Worm (Caenorhabditis elegans) whole organism, young adult: Measurements from ENCODE around the gene ZK994.6.

ENCODE experiments used
- D2030.7 ChIP-seq: fragments of 200-800 bp; sonication (Bioruptor generic); IDR thresholded peaks from 2 replicates; pipeline ENCODE4 v1.3.6; 2022; ENCODE audit warnings: missing genetic modification reagents, missing genetic modification characterization, missing compliant biosample characterization
- F33H1.4 ChIP-seq: fragments of 200-800 bp; sonication (Bioruptor generic); IDR thresholded peaks from 2 replicates; pipeline ENCODE4 v1.3.6; 2022; ENCODE audit warnings: missing genetic modification reagents, missing genetic modification characterization, missing compliant biosample characterization
- F52B5.7 ChIP-seq: sonication (generic microtip); optimal IDR thresholded peaks from 2 replicates; lab custom pipeline; 2016; ENCODE audit warnings: mild to moderate bottlenecking, missing genetic modification characterization, missing compliant biosample characterization
- K12H6.12 ChIP-seq: fragments of 200-800 bp; sonication (Bioruptor generic); optimal IDR thresholded peaks from 2 replicates; lab custom pipeline; 2018; ENCODE audit warnings: mild to moderate bottlenecking, missing genetic modification characterization, missing compliant biosample characterization
- Y67H2A.10 ChIP-seq: fragments of 200-800 bp; sonication (Bioruptor generic); conservative IDR thresholded peaks from 2 replicates; pipeline ENCODE4 v1.3.6; 2022; ENCODE audit warnings: missing genetic modification reagents, missing genetic modification characterization, missing compliant biosample characterization
- atf-7 ChIP-seq: sonication (generic microtip); optimal IDR thresholded peaks from 2 replicates; lab custom pipeline; 2017; ENCODE audit warnings: mild to moderate bottlenecking, missing genetic modification characterization, missing compliant biosample characterization
- athp-1 ChIP-seq: sonication (generic microtip); optimal IDR thresholded peaks from 2 replicates; lab custom pipeline; 2017; ENCODE audit warnings: mild to moderate bottlenecking, missing genetic modification characterization, missing compliant biosample characterization
- ceh-27 ChIP-seq: fragments of 200-800 bp; sonication (Bioruptor generic); optimal IDR thresholded peaks from 2 replicates; lab custom pipeline; 2018; ENCODE audit warnings: mild to moderate bottlenecking, missing genetic modification characterization, moderate library complexity, missing compliant biosample characterization
- ceh-58 ChIP-seq: fragments of 200-800 bp; sonication (Bioruptor generic); IDR thresholded peaks from 2 replicates; pipeline ENCODE4 v1.3.6; 2022; ENCODE audit warnings: missing genetic modification characterization, missing compliant biosample characterization
- die-1 ChIP-seq: sonication (generic microtip); optimal IDR thresholded peaks from 2 replicates; lab custom pipeline; 2016; ENCODE audit warnings: missing genotype, mild to moderate bottlenecking, missing genetic modification characterization, missing compliant biosample characterization
- dox-1 ChIP-seq: fragments of 200-800 bp; sonication (Bioruptor generic); IDR thresholded peaks from 2 replicates; pipeline ENCODE4 v1.3.6; 2022; ENCODE audit warnings: missing genetic modification reagents, missing genetic modification characterization, missing compliant biosample characterization
- dpff-1 ChIP-seq: sonication (generic microtip); optimal IDR thresholded peaks from 2 replicates; lab custom pipeline; 2017; ENCODE audit warnings: mild to moderate bottlenecking, missing genetic modification characterization, missing compliant biosample characterization
- efl-1 ChIP-seq: fragments of 150-350 bp; optimal IDR thresholded peaks from 2 replicates; lab custom pipeline; 2014; ENCODE audit warnings: missing biosample characterization, missing genetic modification reagents, missing genetic modification characterization
- him-1 ChIP-seq: sonication (generic microtip); optimal IDR thresholded peaks from 2 replicates; lab custom pipeline; 2016; ENCODE audit warnings: missing genotype, missing genetic modification reagents, missing genetic modification characterization, missing compliant biosample characterization
- hmg-1.2 ChIP-seq: fragments of 200-800 bp; sonication (Bioruptor generic); IDR thresholded peaks from 2 replicates; pipeline ENCODE4 v1.3.6; 2022; ENCODE audit warnings: missing genetic modification reagents, missing genetic modification characterization, missing compliant biosample characterization
- let-607 ChIP-seq, 2 experiments: fragments of 200-800 bp in 1 of 2; sonication (Bioruptor generic) in 1 of 2; sonication (generic microtip) in 1 of 2; optimal IDR thresholded peaks; 2 replicates each; lab custom pipeline; 2016 to 2018; ENCODE audit warnings: mild to moderate bottlenecking in 2 of 2, missing compliant biosample characterization in 2 of 2, missing genetic modification characterization in 2 of 2, moderate library complexity in 2 of 2, missing genotype in 1 of 2
- lin-35 ChIP-seq, 3 experiments: fragments of 150-350 bp in 2 of 3; sonication (generic microtip) in 1 of 3; optimal IDR thresholded peaks; 2 replicates each; lab custom pipeline; 2014 to 2018; ENCODE audit warnings: missing biosample characterization in 3 of 3, missing genetic modification characterization in 3 of 3, missing genetic modification reagents in 3 of 3
- lin-54 ChIP-seq: fragments of 200-800 bp; sonication (Bioruptor generic); optimal IDR thresholded peaks from 2 replicates; lab custom pipeline; 2018; ENCODE audit warnings: mild to moderate bottlenecking, missing genetic modification characterization, missing compliant biosample characterization
- lsl-1 ChIP-seq: fragments of 200-800 bp; sonication (Bioruptor generic); optimal IDR thresholded peaks from 2 replicates; lab custom pipeline; 2018; ENCODE audit warnings: mild to moderate bottlenecking, missing genetic modification characterization, moderate library complexity, missing compliant biosample characterization
- madf-3 ChIP-seq: fragments of 200-800 bp; sonication (Bioruptor generic); IDR thresholded peaks from 2 replicates; pipeline ENCODE4 v1.3.6; 2022; ENCODE audit warnings: missing genetic modification reagents, missing genetic modification characterization, missing compliant biosample characterization
- madf-6 ChIP-seq: fragments of 200-800 bp; sonication (Bioruptor generic); IDR thresholded peaks from 2 replicates; pipeline ENCODE4 v1.3.6; 2022; ENCODE audit warnings: missing genetic modification reagents, missing genetic modification characterization, missing compliant biosample characterization
- madf-8 ChIP-seq: fragments of 200-800 bp; sonication (Bioruptor generic); conservative IDR thresholded peaks from 2 replicates; pipeline ENCODE4 v1.3.6; 2022; ENCODE audit warnings: missing genetic modification reagents, missing genetic modification characterization, missing compliant biosample characterization
- mcd-1 ChIP-seq: fragments of 200-800 bp; sonication (Bioruptor generic); IDR thresholded peaks from 2 replicates; pipeline ENCODE4 v1.3.6; 2022; ENCODE audit warnings: missing genetic modification reagents, missing genetic modification characterization, missing compliant biosample characterization
- mel-28 ChIP-seq: sonication (generic microtip); optimal IDR thresholded peaks from 2 replicates; lab custom pipeline; 2016; ENCODE audit warnings: borderline replicate concordance, mild to moderate bottlenecking, missing genetic modification characterization, missing compliant biosample characterization
- nhr-27 ChIP-seq: fragments of 200-800 bp; sonication (Bioruptor generic); optimal IDR thresholded peaks from 2 replicates; lab custom pipeline; 2018; ENCODE audit warnings: mild to moderate bottlenecking, missing genetic modification characterization, moderate library complexity, missing compliant biosample characterization
- pbrm-1 ChIP-seq: fragments of 200-800 bp; sonication (Bioruptor generic); IDR thresholded peaks from 2 replicates; pipeline ENCODE4 v1.3.6; 2022; ENCODE audit warnings: missing genetic modification reagents, missing genetic modification characterization, missing compliant biosample characterization
- rec-8 ChIP-seq, 2 experiments: sonication (generic microtip); optimal IDR thresholded peaks; 2 replicates each; lab custom pipeline; 2016; ENCODE audit warnings: mild to moderate bottlenecking in 2 of 2, missing genetic modification characterization in 2 of 2, missing genetic modification reagents in 2 of 2, missing genotype in 2 of 2, missing biosample characterization in 1 of 2, missing compliant biosample characterization in 1 of 2, moderate library complexity in 1 of 2
- sea-2 ChIP-seq: fragments of 200-800 bp; sonication (Bioruptor generic); IDR thresholded peaks from 2 replicates; pipeline ENCODE4 v1.3.6; 2022; ENCODE audit warnings: missing genetic modification characterization, missing compliant biosample characterization
- snpc-1.3 ChIP-seq: sonication (generic microtip); optimal IDR thresholded peaks from 2 replicates; lab custom pipeline; 2017; ENCODE audit warnings: missing genetic modification characterization, mild to moderate bottlenecking, missing compliant biosample characterization, antibody characterized with exemption, moderate library complexity, missing genotype, missing genetic modification reagents; ENCODE audit not compliant: insufficient read depth
- snpc-3.4 ChIP-seq: sonication (generic microtip); optimal IDR thresholded peaks from 2 replicates; lab custom pipeline; 2017; ENCODE audit warnings: missing genetic modification characterization, mild to moderate bottlenecking, missing compliant biosample characterization, antibody characterized with exemption, moderate library complexity, missing genotype, missing genetic modification reagents
- snpc-4 ChIP-seq, 5 experiments: fragments of 150-350 bp in 1 of 5; sonication (generic microtip) in 4 of 5; optimal IDR thresholded peaks; 2 replicates each; lab custom pipeline; 2014 to 2018; ENCODE audit warnings: missing genetic modification characterization in 5 of 5, missing biosample characterization in 3 of 5, antibody characterized with exemption in 2 of 5, mild to moderate bottlenecking in 2 of 5, missing compliant biosample characterization in 2 of 5, missing genotype in 2 of 5, moderate library complexity in 2 of 5, missing genetic modification reagents in 1 of 5
- somi-1 ChIP-seq: fragments of 200-800 bp; sonication (Bioruptor generic); optimal IDR thresholded peaks from 2 replicates; lab custom pipeline; 2018; ENCODE audit warnings: mild to moderate bottlenecking, missing genetic modification characterization, missing compliant biosample characterization
- tbp1 ChIP-seq: fragments of 200-800 bp; sonication (Bioruptor generic); optimal IDR thresholded peaks from 2 replicates; lab custom pipeline; 2018; ENCODE audit warnings: mild to moderate bottlenecking, missing genetic modification characterization, missing compliant biosample characterization
- tlf-1 ChIP-seq: fragments of 200-800 bp; sonication (Bioruptor generic); optimal IDR thresholded peaks from 2 replicates; lab custom pipeline; 2018; ENCODE audit warnings: mild to moderate bottlenecking, missing genetic modification characterization, missing compliant biosample characterization
- xnd-1 ChIP-seq: sonication (generic microtip); optimal IDR thresholded peaks from 2 replicates; lab custom pipeline; 2016; ENCODE audit warnings: missing genotype, missing genetic modification reagents, missing genetic modification characterization, missing compliant biosample characterization
- ztf-28 ChIP-seq: fragments of 200-800 bp; sonication (Bioruptor generic); IDR thresholded peaks from 2 replicates; pipeline ENCODE4 v1.3.6; 2022; ENCODE audit warnings: missing genetic modification reagents, missing genetic modification characterization, missing compliant biosample characterization

The ZK994.6 gene

DNA sequence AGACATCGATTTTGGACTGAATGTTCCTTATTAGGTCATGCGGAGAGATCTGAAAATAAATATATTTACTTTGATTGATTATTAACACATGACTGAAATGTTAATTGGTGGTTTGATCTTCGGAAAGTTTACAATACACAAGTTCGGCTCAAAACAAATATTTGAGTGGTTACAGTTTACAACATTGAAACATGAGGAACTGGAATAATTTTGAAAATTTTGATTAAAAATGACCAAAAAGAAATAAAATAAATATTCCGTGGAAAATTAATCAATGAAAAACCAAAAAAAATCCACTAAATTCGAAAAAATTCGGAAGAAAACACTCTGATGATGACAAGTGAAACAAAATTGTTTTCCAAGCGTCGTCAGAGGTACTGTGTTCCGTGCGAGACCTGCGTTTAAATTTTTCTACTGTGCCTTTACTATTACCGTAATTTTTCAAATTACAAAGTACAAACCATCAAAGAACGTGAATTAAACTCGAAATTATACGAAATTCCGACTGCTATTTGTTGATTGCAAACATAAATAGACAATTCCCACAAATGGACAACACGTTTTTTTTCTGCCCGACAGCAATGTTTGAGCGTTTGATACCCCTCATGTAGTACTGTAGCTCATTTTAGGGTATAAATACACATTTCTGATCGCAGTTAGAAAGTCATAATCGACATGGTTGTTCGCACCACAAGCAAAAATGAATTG is 13.8 kb upstream of the ZK994.6 start, which contains the start of the genes F45F2.11 and otpl-7:
F45F2.11 (minus strand) TSS at position 51 of the 708 bp plus-strand sequence.
otpl-7 (plus strand) TSS at position 658 of the 708 bp plus-strand sequence.
- TF ChIP-seq F33H1.4 (GFP tag; lab: Robert Waterston, UW), result peak; percentile 91
- TF ChIP-seq pbrm-1 (GFP tag; lab: Robert Waterston, UW), result no peak
- TF ChIP-seq tbp1 (GFP tag; lab: Kevin White, UChicago), result peak; percentile 8
- no peak for TF ChIP-seq somi-1 (GFP tag; lab: Kevin White, UChicago)
- no peak for TF ChIP-seq ztf-28 (GFP tag; lab: Robert Waterston, UW)
- TF ChIP-seq snpc-1.3, result no peak
- peak; percentile 94 for TF ChIP-seq xnd-1 (tag; lab: Kevin White, UChicago)
- peak; percentile 69 for TF ChIP-seq him-1 (tag; lab: Kevin White, UChicago)
- TF ChIP-seq hmg-1.2 (GFP tag; lab: Robert Waterston, UW), result no peak; the same call in 1 of the 2 replicates
- TF ChIP-seq lin-35 (GFP tag; optimal IDR thresholded peaks at IDR 0.05; lab: Kevin White, UChicago), result no peak
- no peak for TF ChIP-seq F52B5.7
- peak; percentile 89 for TF ChIP-seq madf-6 (GFP tag; lab: Robert Waterston, UW)
- peak; percentile 50 for TF ChIP-seq madf-8 (GFP tag; lab: Robert Waterston, UW)
- TF ChIP-seq efl-1 (GFP tag; lab: Kevin White, UChicago), result peak; percentile 2
- TF ChIP-seq D2030.7, result peak; percentile 28; the same call in 1 of the 2 replicates
- TF ChIP-seq lsl-1, result peak; percentile 94
- 0 out of 2 replicates have a peak, but pooled peaks have one; percentile 35 for TF ChIP-seq madf-3 (GFP tag; lab: Robert Waterston, UW)
- no peak for TF ChIP-seq athp-1 (tag; lab: Kevin White, UChicago)
- TF ChIP-seq Y67H2A.10 (GFP tag; lab: Robert Waterston, UW), result no peak
- TF ChIP-seq tlf-1, result no peak
- no peak for TF ChIP-seq mcd-1 (GFP tag; lab: Robert Waterston, UW)
- TF ChIP-seq die-1 (tag; lab: Kevin White, UChicago), result no peak
- no peak for TF ChIP-seq ceh-58 (GFP tag; lab: Robert Waterston, UW)
- no peak for TF ChIP-seq rec-8 (tag; optimal IDR thresholded peaks at IDR 0.05; lab: Kevin White, UChicago)

DNA sequence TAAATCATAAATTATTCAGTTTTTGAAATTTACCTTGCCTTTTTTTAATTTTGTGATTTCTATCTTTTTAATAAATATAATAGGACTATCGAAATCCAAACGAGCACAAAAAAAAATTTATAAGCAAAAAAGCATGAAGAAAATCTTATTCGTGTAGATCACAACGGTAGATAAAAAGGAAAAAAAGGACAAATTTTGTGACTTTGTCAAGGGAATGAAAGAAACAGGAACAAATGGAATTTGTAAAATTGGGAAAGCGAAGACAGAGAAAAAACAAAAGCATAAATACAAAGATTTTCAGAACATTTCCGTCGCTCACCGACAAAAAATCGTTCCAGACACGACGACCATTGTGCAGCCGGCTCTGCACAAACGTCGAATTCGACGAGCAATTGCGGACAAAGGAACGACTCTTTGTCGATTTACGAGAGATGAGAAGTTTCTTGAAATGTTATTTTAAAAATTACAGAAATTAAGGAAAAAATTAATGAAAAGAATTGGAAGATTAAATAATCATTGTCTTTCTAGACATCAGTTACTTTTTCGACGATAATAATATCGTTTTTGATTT is 11.7 kb upstream of the ZK994.6 start, which contains the start of gene F45F2.10:
F45F2.10 (minus strand) TSS at position 51 of the 571 bp plus-strand sequence.
- TF ChIP-seq madf-3 (GFP tag; lab: Robert Waterston, UW) (no peak), tbp1 (GFP tag; lab: Kevin White, UChicago) (peak; percentile 17), dox-1 (GFP tag; lab: Robert Waterston, UW) (peak; percentile 41; the same call in 1 of the 2 replicates)
- TF ChIP-seq, all 124 proteins: peak for 2

DNA sequence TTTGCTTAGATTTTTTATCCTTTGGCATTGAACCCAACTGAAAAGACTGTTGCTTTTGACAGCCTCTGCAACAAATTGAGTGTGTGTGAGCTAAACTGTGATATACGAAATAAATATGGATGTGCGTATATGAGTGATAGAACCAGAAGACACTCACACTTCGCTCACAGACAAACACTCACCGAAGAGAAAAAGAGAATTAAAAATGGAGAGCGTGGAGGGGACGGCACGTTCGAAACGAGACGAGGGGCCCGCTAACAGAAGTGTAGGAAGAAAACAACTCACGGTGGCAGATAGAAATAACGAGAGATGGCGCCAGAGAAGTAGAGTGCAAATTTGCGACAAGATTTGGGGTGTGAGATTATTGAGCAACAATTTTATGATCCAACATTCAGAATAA is 11.1 kb upstream of the ZK994.6 start:
- TF ChIP-seq sea-2, result no peak
- TF ChIP-seq Y67H2A.10 (GFP tag; lab: Robert Waterston, UW), result no peak
- TF ChIP-seq lin-54 (GFP tag; lab: Kevin White, UChicago), result no peak
- no peak for TF ChIP-seq atf-7 (tag; lab: Kevin White, UChicago)
- TF ChIP-seq mel-28 (tag; lab: Kevin White, UChicago), result no peak
- peak; percentile 14 for TF ChIP-seq lsl-1
- TF ChIP-seq dox-1 (GFP tag; lab: Robert Waterston, UW), result peak; percentile 36; the same call in 1 of the 2 replicates
- TF ChIP-seq snpc-3.4, result peak; percentile 14
- peak; percentile 21 for TF ChIP-seq snpc-4 (GFP tag; optimal IDR thresholded peaks at IDR 0.05; lab: Kevin White, UChicago)
- peak in 1 of 4 experiments; percentile 12 for TF ChIP-seq snpc-4 (tag; optimal IDR thresholded peaks at IDR 0.05; lab: Kevin White, UChicago)
- peak; percentile 7 for TF ChIP-seq K12H6.12 (tag; lab: Kevin White, UChicago)
- TF ChIP-seq dpff-1, result peak; percentile 33
- peak; percentile 35; the same call in 1 of the 2 replicates for TF ChIP-seq hmg-1.2 (GFP tag; lab: Robert Waterston, UW)
- no peak for TF ChIP-seq nhr-27 (tag; lab: Kevin White, UChicago)
- TF ChIP-seq xnd-1 (tag; lab: Kevin White, UChicago), result peak; percentile 18
- TF ChIP-seq ceh-27 (GFP tag; lab: Kevin White, UChicago), result peak; percentile 40
- no peak for TF ChIP-seq let-607 (tag; optimal IDR thresholded peaks at IDR 0.05; lab: Kevin White, UChicago)
